Fruit fly (Drosophila melanogaster): ENCODE data around the gene TotA.

- TF ChIP-seq insv (optimal IDR thresholded peaks at IDR 0.05) (no peak), psq (optimal IDR thresholded peaks at IDR 0.05) (no peak), h (optimal IDR thresholded peaks at IDR 0.05) (no peak), Sin3A (optimal IDR thresholded peaks at IDR 0.05) (no peak), ttk (optimal IDR thresholded peaks at IDR 0.05) (no peak), Myc (optimal IDR thresholded peaks at IDR 0.05) (no peak)
Measured at dm6 chr3R:20838787-20839186, 32.0 kb upstream of the TotA start.
